Fruit fly (Drosophila melanogaster): Measurements from ENCODE around the gene CG3008.

DNA sequence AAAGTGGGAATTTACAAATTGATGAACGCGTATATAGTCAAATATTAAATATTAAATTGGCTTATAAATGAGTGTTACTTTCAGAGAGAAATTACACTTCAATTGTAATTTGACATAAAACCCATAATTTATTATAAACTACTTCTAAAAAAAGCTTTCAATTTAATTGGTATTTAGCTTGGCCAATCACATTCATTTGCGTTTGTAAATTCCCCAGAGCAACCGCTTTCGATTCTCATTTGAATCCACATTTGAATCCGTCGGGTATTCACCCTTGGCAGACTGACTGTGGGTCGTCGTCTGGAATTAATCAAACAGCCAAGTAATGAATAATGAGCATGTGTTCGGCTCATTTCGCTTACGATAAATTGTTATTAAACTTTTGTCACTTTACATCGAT is 12.8 kb downstream of the CG3008 start:
- TF ChIP-seq CG8478 (optimal IDR thresholded peaks at IDR 0.05) = no peak
- TF ChIP-seq CTCF (optimal IDR thresholded peaks at IDR 0.05) = no peak

Data from S2 (cell line).